Fruit fly (Drosophila melanogaster): ENCODE data around the gene CG34287.

- TF ChIP-seq psq (optimal IDR thresholded peaks at IDR 0.05) (no peak), CG8478 (optimal IDR thresholded peaks at IDR 0.05) (no peak), EcR (GFP tag; optimal IDR thresholded peaks at IDR 0.05) (no peak), usp (GFP tag; optimal IDR thresholded peaks at IDR 0.05) (no peak), pan (optimal IDR thresholded peaks at IDR 0.05) (no peak), Dll (optimal IDR thresholded peaks at IDR 0.05) (no peak)
Observed at dm6 chr3R:5832345-5832981, 20.7 kb upstream of the CG34287 start.
